Worm (Caenorhabditis elegans) whole organism, young adult: Measurements from ENCODE around the gene stg-2.

ENCODE experiments used
- C06A6.2 ChIP-seq: fragments of 200-800 bp; sonication (Bioruptor generic); conservative IDR thresholded peaks from 2 replicates; pipeline ENCODE4 v1.3.6; 2022; ENCODE audit warnings: missing genetic modification characterization, missing compliant biosample characterization
- C17E4.6 ChIP-seq: fragments of 200-800 bp; sonication (Bioruptor generic); IDR thresholded peaks from 2 replicates; pipeline ENCODE4 v1.3.6; 2022; ENCODE audit warnings: missing genetic modification reagents, missing genetic modification characterization, missing compliant biosample characterization
- D2030.7 ChIP-seq: fragments of 200-800 bp; sonication (Bioruptor generic); IDR thresholded peaks from 2 replicates; pipeline ENCODE4 v1.3.6; 2022; ENCODE audit warnings: missing genetic modification reagents, missing genetic modification characterization, missing compliant biosample characterization
- F10E7.11 ChIP-seq: sonication (generic microtip); optimal IDR thresholded peaks from 2 replicates; lab custom pipeline; 2017; ENCODE audit warnings: mild to moderate bottlenecking, missing genetic modification characterization, moderate library complexity, missing compliant biosample characterization
- F22D6.2 ChIP-seq: sonication (generic microtip); optimal IDR thresholded peaks from 2 replicates; lab custom pipeline; 2016; ENCODE audit warnings: mild to moderate bottlenecking, missing genetic modification characterization, missing compliant biosample characterization
- F39B2.1 ChIP-seq: fragments of 200-800 bp; sonication (Bioruptor generic); IDR thresholded peaks from 2 replicates; pipeline ENCODE4 v1.3.6; 2022; ENCODE audit warnings: missing genetic modification reagents, missing genetic modification characterization, missing compliant biosample characterization
- F49E8.2 ChIP-seq: sonication (generic microtip); optimal IDR thresholded peaks from 3 replicates; lab custom pipeline; 2017; ENCODE audit warnings: missing genetic modification characterization, mild to moderate bottlenecking, missing compliant biosample characterization, antibody characterized with exemption, moderate library complexity; ENCODE audit not compliant: insufficient read depth
- F55B11.4 ChIP-seq: sonication (generic microtip); optimal IDR thresholded peaks from 2 replicates; lab custom pipeline; 2016; ENCODE audit warnings: missing compliant biosample characterization, missing genetic modification characterization, borderline replicate concordance; ENCODE audit not compliant: insufficient read depth
- F57C9.4 ChIP-seq: sonication (generic microtip); optimal IDR thresholded peaks from 2 replicates; lab custom pipeline; 2017; ENCODE audit warnings: mild to moderate bottlenecking, missing genetic modification characterization, missing compliant biosample characterization
- K11D2.4 ChIP-seq: fragments of 200-800 bp; sonication (Bioruptor generic); IDR thresholded peaks from 2 replicates; pipeline ENCODE4 v1.3.6; 2022; ENCODE audit warnings: missing genetic modification reagents, missing genetic modification characterization, missing compliant biosample characterization
- T26A5.8 ChIP-seq: sonication (generic microtip); optimal IDR thresholded peaks from 2 replicates; lab custom pipeline; 2016; ENCODE audit warnings: missing genetic modification characterization, missing compliant biosample characterization
- Y53F4B.3 ChIP-seq: fragments of 200-800 bp; sonication (Bioruptor generic); IDR thresholded peaks from 2 replicates; pipeline ENCODE4 v1.3.6; 2022; ENCODE audit warnings: missing genetic modification reagents, missing genetic modification characterization, missing compliant biosample characterization
- Y56A3A.18 ChIP-seq: fragments of 200-800 bp; sonication (Bioruptor generic); IDR thresholded peaks from 2 replicates; pipeline ENCODE4 v1.3.6; 2022; ENCODE audit warnings: missing genetic modification reagents, missing genetic modification characterization, missing compliant biosample characterization
- Y79H2A.3 ChIP-seq: fragments of 200-800 bp; sonication (Bioruptor generic); conservative IDR thresholded peaks from 2 replicates; pipeline ENCODE4 v1.3.6; 2022; ENCODE audit warnings: missing genetic modification reagents, missing genetic modification characterization, missing compliant biosample characterization
- Y95B8A.8 ChIP-seq: fragments of 200-800 bp; sonication (Bioruptor generic); IDR thresholded peaks from 2 replicates; pipeline ENCODE4 v1.3.6; 2022; ENCODE audit warnings: missing genetic modification reagents, missing genetic modification characterization, missing compliant biosample characterization
- atf-7 ChIP-seq: sonication (generic microtip); optimal IDR thresholded peaks from 2 replicates; lab custom pipeline; 2017; ENCODE audit warnings: mild to moderate bottlenecking, missing genetic modification characterization, missing compliant biosample characterization
- athp-1 ChIP-seq: sonication (generic microtip); optimal IDR thresholded peaks from 2 replicates; lab custom pipeline; 2017; ENCODE audit warnings: mild to moderate bottlenecking, missing genetic modification characterization, missing compliant biosample characterization
- attf-6 ChIP-seq: fragments of 200-800 bp; sonication (Bioruptor generic); IDR thresholded peaks from 2 replicates; pipeline ENCODE4 v1.3.6; 2022; ENCODE audit warnings: missing genetic modification reagents, missing genetic modification characterization, missing compliant biosample characterization
- ceh-27 ChIP-seq: fragments of 200-800 bp; sonication (Bioruptor generic); optimal IDR thresholded peaks from 2 replicates; lab custom pipeline; 2018; ENCODE audit warnings: mild to moderate bottlenecking, missing genetic modification characterization, moderate library complexity, missing compliant biosample characterization
- ceh-58 ChIP-seq: fragments of 200-800 bp; sonication (Bioruptor generic); IDR thresholded peaks from 2 replicates; pipeline ENCODE4 v1.3.6; 2022; ENCODE audit warnings: missing genetic modification characterization, missing compliant biosample characterization
- ceh-91 ChIP-seq: fragments of 200-800 bp; sonication (Bioruptor generic); IDR thresholded peaks from 2 replicates; pipeline ENCODE4 v1.3.6; 2022; ENCODE audit warnings: missing genetic modification reagents, missing genetic modification characterization, missing compliant biosample characterization
- egl-18 ChIP-seq: fragments of 200-800 bp; sonication (Bioruptor generic); IDR thresholded peaks from 2 replicates; pipeline ENCODE4 v1.3.6; 2022; ENCODE audit warnings: missing genetic modification reagents, missing genetic modification characterization, missing compliant biosample characterization
- fkh-3 ChIP-seq: sonication (generic microtip); optimal IDR thresholded peaks from 2 replicates; lab custom pipeline; 2016; ENCODE audit warnings: mild to moderate bottlenecking, missing genetic modification characterization, missing compliant biosample characterization
- hlh-12 ChIP-seq: sonication (generic microtip); optimal IDR thresholded peaks from 2 replicates; lab custom pipeline; 2016; ENCODE audit warnings: missing genetic modification characterization, missing compliant biosample characterization
- hlh-26 ChIP-seq: fragments of 200-800 bp; sonication (Bioruptor generic); conservative IDR thresholded peaks from 2 replicates; pipeline ENCODE4 v1.3.6; 2022; ENCODE audit warnings: missing genetic modification reagents, missing genetic modification characterization, missing compliant biosample characterization
- hmg-1.2 ChIP-seq: fragments of 200-800 bp; sonication (Bioruptor generic); IDR thresholded peaks from 2 replicates; pipeline ENCODE4 v1.3.6; 2022; ENCODE audit warnings: missing genetic modification reagents, missing genetic modification characterization, missing compliant biosample characterization
- hsf-1 ChIP-seq: fragments of 200-800 bp; sonication (Bioruptor generic); IDR thresholded peaks from 2 replicates; pipeline ENCODE4 v1.3.6; 2022; ENCODE audit warnings: missing genetic modification reagents, missing genetic modification characterization, missing compliant biosample characterization
- lir-1 ChIP-seq: fragments of 200-800 bp; sonication (Bioruptor generic); conservative IDR thresholded peaks from 2 replicates; pipeline ENCODE4 v1.3.6; 2022; ENCODE audit warnings: missing genetic modification reagents, missing genetic modification characterization, missing compliant biosample characterization
- madf-8 ChIP-seq: fragments of 200-800 bp; sonication (Bioruptor generic); conservative IDR thresholded peaks from 2 replicates; pipeline ENCODE4 v1.3.6; 2022; ENCODE audit warnings: missing genetic modification reagents, missing genetic modification characterization, missing compliant biosample characterization
- mcd-1 ChIP-seq: fragments of 200-800 bp; sonication (Bioruptor generic); IDR thresholded peaks from 2 replicates; pipeline ENCODE4 v1.3.6; 2022; ENCODE audit warnings: missing genetic modification reagents, missing genetic modification characterization, missing compliant biosample characterization
- mxl-1 ChIP-seq: sonication (generic microtip); optimal IDR thresholded peaks from 2 replicates; lab custom pipeline; 2016; ENCODE audit warnings: missing genetic modification characterization, missing compliant biosample characterization
- nfya-1 ChIP-seq: sonication (generic microtip); optimal IDR thresholded peaks from 2 replicates; lab custom pipeline; 2017; ENCODE audit warnings: antibody characterized with exemption, missing compliant biosample characterization, missing genetic modification characterization, borderline replicate concordance; ENCODE audit not compliant: insufficient read depth
- nfya-2 ChIP-seq: fragments of 200-800 bp; sonication (Bioruptor generic); IDR thresholded peaks from 2 replicates; pipeline ENCODE4 v1.3.6; 2022; ENCODE audit warnings: missing genetic modification reagents, missing genetic modification characterization, missing compliant biosample characterization
- nfyb-1 ChIP-seq: fragments of 200-800 bp; sonication (Bioruptor generic); IDR thresholded peaks from 2 replicates; pipeline ENCODE4 v1.3.6; 2022; ENCODE audit warnings: missing genetic modification reagents, missing genetic modification characterization, missing compliant biosample characterization
- nhr-80 ChIP-seq: sonication (generic microtip); optimal IDR thresholded peaks from 2 replicates; lab custom pipeline; 2016; ENCODE audit warnings: missing genetic modification characterization, missing compliant biosample characterization
- pbrm-1 ChIP-seq: fragments of 200-800 bp; sonication (Bioruptor generic); IDR thresholded peaks from 2 replicates; pipeline ENCODE4 v1.3.6; 2022; ENCODE audit warnings: missing genetic modification reagents, missing genetic modification characterization, missing compliant biosample characterization
- repo-1 ChIP-seq: sonication (generic microtip); optimal IDR thresholded peaks from 2 replicates; lab custom pipeline; 2017; ENCODE audit warnings: mild to moderate bottlenecking, missing genetic modification characterization, missing compliant biosample characterization
- rpc-1 ChIP-seq, 2 experiments: fragments of 150-350 bp in 1 of 2; sonication (generic microtip) in 1 of 2; optimal IDR thresholded peaks; 2 replicates each; lab custom pipeline; 2014 to 2018; ENCODE audit warnings: missing biosample characterization in 1 of 2, missing genetic modification characterization in 1 of 2, missing genetic modification reagents in 1 of 2, missing genotype in 1 of 2
- sdz-38 ChIP-seq: sonication (generic microtip); optimal IDR thresholded peaks from 2 replicates; lab custom pipeline; 2016; ENCODE audit warnings: missing genotype, missing genetic modification characterization, missing compliant biosample characterization
- snpc-4 ChIP-seq, 5 experiments: fragments of 150-350 bp in 1 of 5; sonication (generic microtip) in 4 of 5; optimal IDR thresholded peaks; 2 replicates each; lab custom pipeline; 2014 to 2018; ENCODE audit warnings: missing genetic modification characterization in 5 of 5, missing biosample characterization in 3 of 5, antibody characterized with exemption in 2 of 5, mild to moderate bottlenecking in 2 of 5, missing compliant biosample characterization in 2 of 5, missing genotype in 2 of 5, moderate library complexity in 2 of 5, missing genetic modification reagents in 1 of 5
- somi-1 ChIP-seq: fragments of 200-800 bp; sonication (Bioruptor generic); optimal IDR thresholded peaks from 2 replicates; lab custom pipeline; 2018; ENCODE audit warnings: mild to moderate bottlenecking, missing genetic modification characterization, missing compliant biosample characterization
- sptf-2 ChIP-seq: fragments of 200-800 bp; sonication (Bioruptor generic); optimal IDR thresholded peaks from 2 replicates; lab custom pipeline; 2018; ENCODE audit warnings: mild to moderate bottlenecking, missing genetic modification characterization, missing compliant biosample characterization
- tbx-9 ChIP-seq: sonication (generic microtip); optimal IDR thresholded peaks from 2 replicates; lab custom pipeline; 2016; ENCODE audit warnings: borderline replicate concordance, missing genetic modification characterization, inconsistent platforms, missing compliant biosample characterization
- unc-130 ChIP-seq: sonication (generic microtip); optimal IDR thresholded peaks from 2 replicates; lab custom pipeline; 2016; ENCODE audit warnings: missing genetic modification reagents, missing genetic modification characterization, missing compliant biosample characterization
- zim-3 ChIP-seq: sonication (generic microtip); optimal IDR thresholded peaks from 2 replicates; lab custom pipeline; 2017; ENCODE audit warnings: mild to moderate bottlenecking, missing genetic modification characterization, moderate library complexity, missing compliant biosample characterization
- ztf-18 ChIP-seq: sonication (generic microtip); optimal IDR thresholded peaks from 2 replicates; lab custom pipeline; 2016; ENCODE audit warnings: missing genotype, mild to moderate bottlenecking, missing genetic modification characterization, missing compliant biosample characterization
- ztf-3 ChIP-seq: fragments of 200-800 bp; sonication (Bioruptor generic); optimal IDR thresholded peaks from 2 replicates; lab custom pipeline; 2018; ENCODE audit warnings: mild to moderate bottlenecking, missing genetic modification characterization, missing compliant biosample characterization
- ztf-6 ChIP-seq: fragments of 200-800 bp; sonication (Bioruptor generic); IDR thresholded peaks from 2 replicates; pipeline ENCODE4 v1.3.6; 2022; ENCODE audit warnings: missing genetic modification reagents, missing genetic modification characterization, missing compliant biosample characterization

Gene stg-2

ce11 chrX:8646287-8646686 lies 2.6 kb upstream of the stg-2 start (continued):
- TF ChIP-seq nfya-2 (GFP tag; lab: Robert Waterston, UW), result no peak
- TF ChIP-seq hlh-26, result no peak
- no peak for TF ChIP-seq nfya-1 (tag; lab: Kevin White, UChicago)
- TF ChIP-seq K11D2.4 (GFP tag; lab: Robert Waterston, UW), result 0 out of 2 replicates have a peak, but pooled peaks have one; percentile 29
- peak; percentile 74 for TF ChIP-seq F49E8.2 (tag; lab: Kevin White, UChicago)
- TF ChIP-seq madf-8 (GFP tag; lab: Robert Waterston, UW), result no peak
- TF ChIP-seq C06A6.2 (GFP tag; lab: Robert Waterston, UW), result 0 out of 2 replicates have a peak, but pooled peaks have one; percentile 17
- TF ChIP-seq ztf-3 (GFP tag; lab: Kevin White, UChicago), result no peak
- no peak for TF ChIP-seq sdz-38 (tag; lab: Kevin White, UChicago)
- TF ChIP-seq snpc-4 (GFP tag; optimal IDR thresholded peaks at IDR 0.05; lab: Kevin White, UChicago), result peak; percentile 72
- TF ChIP-seq snpc-4 (tag; optimal IDR thresholded peaks at IDR 0.05; lab: Kevin White, UChicago), result peak in 3 of 4 experiments; percentile 65 to 80 (median 79)
- TF ChIP-seq repo-1 (tag; lab: Kevin White, UChicago), result peak; percentile 33
- TF ChIP-seq nfyb-1, result peak; percentile 82
- peak; percentile 42 for TF ChIP-seq unc-130 (GFP tag; lab: Kevin White, UChicago)
- peak; percentile 84 for TF ChIP-seq Y56A3A.18 (GFP tag; lab: Robert Waterston, UW)
- peak; percentile 8 for TF ChIP-seq atf-7 (tag; lab: Kevin White, UChicago)
- no peak for TF ChIP-seq lir-1 (GFP tag; lab: Robert Waterston, UW)
- peak; percentile 71 for TF ChIP-seq mxl-1
- TF ChIP-seq sptf-2 (GFP tag; lab: Kevin White, UChicago), result no peak
- no peak for TF ChIP-seq hsf-1
- TF ChIP-seq C17E4.6 (GFP tag; lab: Robert Waterston, UW), result no peak
- peak; percentile 16 for TF ChIP-seq nhr-80 (tag; lab: Kevin White, UChicago)
- 0 out of 2 replicates have a peak, but pooled peaks have one; percentile 17 for TF ChIP-seq egl-18 (GFP tag; lab: Robert Waterston, UW)
- peak; percentile 83 for TF ChIP-seq hmg-1.2 (GFP tag; lab: Robert Waterston, UW)
- TF ChIP-seq ztf-18 (tag; lab: Kevin White, UChicago), result peak; percentile 63
- TF ChIP-seq Y95B8A.8 (GFP tag; lab: Robert Waterston, UW), result peak; percentile 66
- TF ChIP-seq Y79H2A.3 (GFP tag; lab: Robert Waterston, UW), result no peak
- no peak for TF ChIP-seq F39B2.1 (GFP tag; lab: Robert Waterston, UW)
- TF ChIP-seq somi-1 (GFP tag; lab: Kevin White, UChicago), result peak; percentile 71
- TF ChIP-seq Y53F4B.3 (GFP tag; lab: Robert Waterston, UW), result no peak
- TF ChIP-seq rpc-1 (optimal IDR thresholded peaks at IDR 0.05; lab: Kevin White, UChicago), result peak; percentile 94
- TF ChIP-seq rpc-1 (tag; optimal IDR thresholded peaks at IDR 0.05; lab: Kevin White, UChicago), result peak; percentile 92
- peak; percentile 80 for TF ChIP-seq D2030.7 (GFP tag; lab: Robert Waterston, UW)
- TF ChIP-seq ceh-27 (GFP tag; lab: Kevin White, UChicago), result peak; percentile 49
- TF ChIP-seq F10E7.11 (tag; lab: Kevin White, UChicago), result no peak
- TF ChIP-seq attf-6 (GFP tag; lab: Robert Waterston, UW), result peak; percentile 70; the same call in 1 of the 2 replicates
- 0 out of 2 replicates have a peak, but pooled peaks have one; percentile 56 for TF ChIP-seq ceh-58 (GFP tag; lab: Robert Waterston, UW)
- TF ChIP-seq pbrm-1, result peak; percentile 88
- TF ChIP-seq T26A5.8 (tag; lab: Kevin White, UChicago), result peak; percentile 2
- TF ChIP-seq mcd-1 (GFP tag; lab: Robert Waterston, UW), result peak; percentile 52
- TF ChIP-seq zim-3 (tag; lab: Kevin White, UChicago), result peak; percentile 80
- no peak for TF ChIP-seq F55B11.4 (tag; lab: Kevin White, UChicago)
- 0 out of 2 replicates have a peak, but pooled peaks have one; percentile 61 for TF ChIP-seq ztf-6
- TF ChIP-seq tbx-9 (tag; lab: Kevin White, UChicago), result no peak
- TF ChIP-seq F57C9.4 (tag; lab: Kevin White, UChicago), result no peak
- TF ChIP-seq hlh-12, result no peak
- peak; percentile 48 for TF ChIP-seq athp-1 (tag; lab: Kevin White, UChicago)
- no peak for TF ChIP-seq F22D6.2 (tag; lab: Kevin White, UChicago)
- TF ChIP-seq ceh-91, result no peak
- peak; percentile 80 for TF ChIP-seq fkh-3
